Worm (Caenorhabditis elegans) whole organism, early embryonic: Measurements from ENCODE around the gene elt-6.
A peak's percentile ranks its signal among the peaks of the same experiment; 100 is the strongest.

Source experiments
- B0310.2 ChIP-seq: sonication (generic microtip); optimal IDR thresholded peaks from 2 replicates; lab custom pipeline; 2016; ENCODE audit warnings: mild to moderate bottlenecking, missing genetic modification characterization, missing compliant biosample characterization
- ama-1 ChIP-seq: fragments of 150-350 bp; optimal IDR thresholded peaks from 2 replicates; lab custom pipeline; 2014
- ceh-36 ChIP-seq: sonication (generic microtip); optimal IDR thresholded peaks from 2 replicates; lab custom pipeline; 2016; ENCODE audit warnings: missing genetic modification characterization, inconsistent platforms, missing compliant biosample characterization
- ets-7 ChIP-seq: sonication (generic microtip); optimal IDR thresholded peaks from 2 replicates; lab custom pipeline; 2016; ENCODE audit warnings: missing genotype, missing genetic modification characterization, missing compliant biosample characterization
- flt-1 ChIP-seq: fragments of 200-800 bp; sonication (Bioruptor generic); IDR thresholded peaks from 2 replicates; pipeline ENCODE4 v1.3.6; 2022; ENCODE audit warnings: missing genetic modification characterization, missing compliant biosample characterization
- hmbx-1 ChIP-seq: sonication (generic microtip); optimal IDR thresholded peaks from 2 replicates; lab custom pipeline; 2016; ENCODE audit warnings: mild to moderate bottlenecking, missing genetic modification characterization, missing compliant biosample characterization
- hmg-4 ChIP-seq: fragments of 200-800 bp; sonication (Bioruptor generic); optimal IDR thresholded peaks from 2 replicates; lab custom pipeline; 2018; ENCODE audit warnings: mild to moderate bottlenecking, missing genetic modification characterization, missing compliant biosample characterization
- pes-1 ChIP-seq: fragments of 200-800 bp; sonication (Bioruptor generic); IDR thresholded peaks from 2 replicates; pipeline ENCODE4 v1.3.6; 2022; ENCODE audit warnings: missing genetic modification reagents, missing genetic modification characterization, missing compliant biosample characterization

DNA sequence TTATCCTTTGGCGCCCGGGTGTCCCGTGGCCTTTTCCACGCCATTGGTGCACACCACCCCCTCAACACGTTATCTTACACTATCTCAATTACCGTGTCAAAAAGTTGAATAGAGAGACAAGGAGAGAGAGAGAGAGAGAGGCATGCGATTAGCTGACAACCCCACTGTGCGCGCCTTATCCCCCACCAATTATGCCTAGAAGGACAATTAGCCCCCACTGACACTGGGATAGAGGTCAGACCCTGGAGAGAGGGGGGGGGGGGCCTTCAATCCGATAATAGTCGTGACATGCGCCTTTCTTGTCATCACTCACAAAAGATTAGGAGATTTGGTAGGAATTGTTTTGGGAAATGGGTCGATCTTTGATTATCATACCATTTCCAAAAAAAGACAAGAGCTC lies 21.6 kb upstream of the elt-6 start:
- no peak for TF ChIP-seq flt-1 (GFP tag; lab: Robert Waterston, UW)
- no peak for TF ChIP-seq pes-1 (GFP tag; lab: Robert Waterston, UW)
- no peak for TF ChIP-seq ama-1 (lab: Kevin White, UChicago)
- TF ChIP-seq ets-7 (tag; lab: Kevin White, UChicago) = no peak
- peak; percentile 51 for TF ChIP-seq hmg-4 (GFP tag; lab: Kevin White, UChicago)
- TF ChIP-seq hmbx-1 (tag; lab: Kevin White, UChicago) = no peak
- no peak for TF ChIP-seq ceh-36 (tag; lab: Kevin White, UChicago)
- no peak for TF ChIP-seq B0310.2
